Worm (Caenorhabditis elegans) whole organism, L1 larva: ENCODE measurements around the gene uda-1.

Source experiments
- C34B4.2 ChIP-seq: sonication (generic microtip); optimal IDR thresholded peaks from 2 replicates; lab custom pipeline; 2017; ENCODE audit warnings: mild to moderate bottlenecking, missing genetic modification characterization, missing compliant biosample characterization
- Y116A8C.19 ChIP-seq: sonication (generic microtip); optimal IDR thresholded peaks from 2 replicates; lab custom pipeline; 2016; ENCODE audit warnings: missing compliant biosample characterization, missing genetic modification characterization, borderline replicate concordance
- ceh-63 ChIP-seq: fragments of 200-800 bp; sonication (Bioruptor generic); optimal IDR thresholded peaks from 2 replicates; lab custom pipeline; 2018; ENCODE audit warnings: mild to moderate bottlenecking, missing genetic modification characterization, missing compliant biosample characterization
- ceh-82 ChIP-seq, 3 experiments: fragments of 150-350 bp in 1 of 3; sonication (generic microtip) in 2 of 3; optimal IDR thresholded peaks; 2 replicates each; lab custom pipeline; 2014 to 2017; ENCODE audit warnings: missing biosample characterization in 3 of 3, missing genetic modification characterization in 3 of 3
- ceh-88 ChIP-seq: fragments of 200-800 bp; sonication (Bioruptor generic); IDR thresholded peaks from 2 replicates; pipeline ENCODE4 v1.3.6; 2022; ENCODE audit warnings: missing genetic modification characterization, missing compliant biosample characterization
- dsc-1 ChIP-seq: sonication (generic microtip); optimal IDR thresholded peaks from 2 replicates; lab custom pipeline; 2016; ENCODE audit warnings: mild to moderate bottlenecking, missing genetic modification characterization, missing compliant biosample characterization
- efl-1 ChIP-seq, 4 experiments: fragments of 150-350 bp; optimal IDR thresholded peaks in 3 of 4; peaks in 1 of 4; 1 replicate in 1 of 4; 2 replicates in 3 of 4; lab custom pipeline; 2014; ENCODE audit warnings: missing biosample characterization in 2 of 4, missing genetic modification characterization in 2 of 4, missing genetic modification reagents in 2 of 4
- efl-3 ChIP-seq: fragments of 200-800 bp; sonication (Bioruptor generic); optimal IDR thresholded peaks from 2 replicates; lab custom pipeline; 2018; ENCODE audit warnings: mild to moderate bottlenecking, missing genetic modification characterization, missing compliant biosample characterization
- egl-27 ChIP-seq, 2 experiments: fragments of 150-350 bp in 1 of 2; sonication (generic microtip); optimal IDR thresholded peaks; 3 replicates each; lab custom pipeline; 2017 to 2018; ENCODE audit warnings: missing biosample characterization in 2 of 2, missing genetic modification characterization in 2 of 2, missing genetic modification reagents in 2 of 2
- elt-2 ChIP-seq: sonication (generic microtip); optimal IDR thresholded peaks from 2 replicates; lab custom pipeline; 2016; ENCODE audit warnings: missing genetic modification characterization, mild to moderate bottlenecking, inconsistent platforms, missing compliant biosample characterization, missing genetic modification reagents
- elt-3 ChIP-seq, 6 experiments: fragments of 150-350 bp in 1 of 6; sonication (generic microtip); optimal IDR thresholded peaks; 2 replicates each; lab custom pipeline; 2017 to 2018; ENCODE audit warnings: missing biosample characterization in 6 of 6, missing genetic modification characterization in 6 of 6, inconsistent platforms in 1 of 6
- ets-5 ChIP-seq: fragments of 200-800 bp; sonication (Bioruptor generic); IDR thresholded peaks from 2 replicates; pipeline ENCODE4 v1.3.6; 2022; ENCODE audit warnings: missing genetic modification characterization, missing compliant biosample characterization
- fkh-10 ChIP-seq: sonication (generic microtip); optimal IDR thresholded peaks from 2 replicates; lab custom pipeline; 2017; ENCODE audit warnings: missing biosample characterization, missing genetic modification reagents, missing genetic modification characterization
- fkh-8 ChIP-seq: sonication (generic microtip); optimal IDR thresholded peaks from 2 replicates; lab custom pipeline; 2016; ENCODE audit warnings: mild to moderate bottlenecking, missing genetic modification characterization, missing compliant biosample characterization
- fos-1 ChIP-seq: fragments of 150-350 bp; optimal IDR thresholded peaks from 2 replicates; lab custom pipeline; 2014; ENCODE audit warnings: missing biosample characterization, missing genetic modification characterization
- hlh-17 ChIP-seq: fragments of 200-800 bp; sonication (Bioruptor generic); optimal IDR thresholded peaks from 2 replicates; lab custom pipeline; 2018; ENCODE audit warnings: missing genetic modification characterization, mild to moderate bottlenecking, missing compliant biosample characterization, moderate library complexity, borderline replicate concordance
- hlh-4 ChIP-seq: sonication (generic microtip); optimal IDR thresholded peaks from 2 replicates; lab custom pipeline; 2016; ENCODE audit warnings: mild to moderate bottlenecking, missing genetic modification characterization, missing compliant biosample characterization
- irx-1 ChIP-seq: sonication (generic microtip); optimal IDR thresholded peaks from 2 replicates; lab custom pipeline; 2016; ENCODE audit warnings: missing genetic modification characterization, missing compliant biosample characterization
- isw-1 ChIP-seq: fragments of 200-800 bp; sonication (Bioruptor generic); IDR thresholded peaks from 2 replicates; pipeline ENCODE4 v1.3.6; 2022; ENCODE audit warnings: missing genetic modification characterization, missing compliant biosample characterization
- lin-14 ChIP-seq: fragments of 200-800 bp; sonication (Bioruptor generic); optimal IDR thresholded peaks from 2 replicates; lab custom pipeline; 2018; ENCODE audit warnings: mild to moderate bottlenecking, missing genetic modification characterization, moderate library complexity, missing compliant biosample characterization
- lin-15B ChIP-seq: fragments of 150-350 bp; sonication (generic microtip); optimal IDR thresholded peaks from 3 replicates; lab custom pipeline; 2014; ENCODE audit warnings: missing biosample characterization, missing genetic modification characterization
- lsy-2 ChIP-seq, 2 experiments: fragments of 150-350 bp; optimal IDR thresholded peaks; 2 replicates each; lab custom pipeline; 2014; ENCODE audit warnings: missing biosample characterization in 2 of 2, missing genetic modification characterization in 2 of 2
- mab-9 ChIP-seq: fragments of 200-800 bp; sonication (Bioruptor generic); IDR thresholded peaks from 2 replicates; pipeline ENCODE4 v1.3.6; 2022; ENCODE audit warnings: missing genetic modification reagents, missing genetic modification characterization, missing compliant biosample characterization
- mep-1 ChIP-seq: fragments of 150-350 bp; optimal IDR thresholded peaks from 2 replicates; lab custom pipeline; 2014; ENCODE audit warnings: missing biosample characterization, missing genetic modification characterization
- nhr-11 ChIP-seq: fragments of 150-350 bp; optimal IDR thresholded peaks from 2 replicates; lab custom pipeline; 2014; ENCODE audit warnings: missing biosample characterization, missing genetic modification characterization
- nhr-19 ChIP-seq: fragments of 200-800 bp; sonication (Bioruptor generic); conservative IDR thresholded peaks from 2 replicates; pipeline ENCODE4 v1.3.6; 2022; ENCODE audit warnings: missing genetic modification characterization, missing compliant biosample characterization
- nhr-47 ChIP-seq: sonication (generic microtip); optimal IDR thresholded peaks from 2 replicates; lab custom pipeline; 2016; ENCODE audit warnings: mild to moderate bottlenecking, missing genetic modification characterization, moderate library complexity, missing compliant biosample characterization
- nhr-71 ChIP-seq: sonication (generic microtip); optimal IDR thresholded peaks from 2 replicates; lab custom pipeline; 2016; ENCODE audit warnings: mild to moderate bottlenecking, missing genetic modification characterization, moderate library complexity, missing compliant biosample characterization
- nhr-76 ChIP-seq: sonication (generic microtip); optimal IDR thresholded peaks from 2 replicates; lab custom pipeline; 2017; ENCODE audit warnings: missing biosample characterization, missing genetic modification characterization
- nhr-84 ChIP-seq: sonication (generic microtip); optimal IDR thresholded peaks from 2 replicates; lab custom pipeline; 2017; ENCODE audit warnings: missing biosample characterization, missing genetic modification characterization
- pag-3 ChIP-seq: sonication (generic microtip); optimal IDR thresholded peaks from 2 replicates; lab custom pipeline; 2017; ENCODE audit warnings: missing genetic modification characterization, mild to moderate bottlenecking, missing compliant biosample characterization, antibody characterized with exemption, borderline replicate concordance; ENCODE audit not compliant: insufficient read depth
- skn-1 ChIP-seq: fragments of 150-350 bp; optimal IDR thresholded peaks from 2 replicates; lab custom pipeline; 2014; ENCODE audit warnings: missing biosample characterization, missing genetic modification characterization
- snpc-4 ChIP-seq: fragments of 150-350 bp; optimal IDR thresholded peaks from 2 replicates; lab custom pipeline; 2014; ENCODE audit warnings: missing biosample characterization, missing genetic modification characterization
- snu-23 ChIP-seq: sonication (generic microtip); optimal IDR thresholded peaks from 2 replicates; lab custom pipeline; 2016; ENCODE audit warnings: missing genetic modification characterization, missing compliant biosample characterization
- sptf-1 ChIP-seq: fragments of 150-350 bp; optimal IDR thresholded peaks from 2 replicates; lab custom pipeline; 2014; ENCODE audit warnings: missing biosample characterization, missing genetic modification characterization
- sup-37 ChIP-seq: fragments of 200-800 bp; sonication (Bioruptor generic); optimal IDR thresholded peaks from 2 replicates; lab custom pipeline; 2018; ENCODE audit warnings: mild to moderate bottlenecking, missing genetic modification characterization, missing compliant biosample characterization
- swsn-7 ChIP-seq: sonication (generic microtip); optimal IDR thresholded peaks from 2 replicates; lab custom pipeline; 2016; ENCODE audit warnings: missing genetic modification characterization, missing compliant biosample characterization
- unc-130 ChIP-seq: fragments of 150-350 bp; optimal IDR thresholded peaks from 2 replicates; lab custom pipeline; 2017; ENCODE audit warnings: missing biosample characterization, missing genetic modification characterization, inconsistent platforms
- unc-30 ChIP-seq: sonication (generic microtip); optimal IDR thresholded peaks from 2 replicates; lab custom pipeline; 2017; ENCODE audit warnings: missing biosample characterization, missing genetic modification characterization
- unc-86 ChIP-seq: sonication (generic microtip); optimal IDR thresholded peaks from 2 replicates; lab custom pipeline; 2016; ENCODE audit warnings: missing genetic modification characterization, missing compliant biosample characterization
- vab-15 ChIP-seq: sonication (generic microtip); optimal IDR thresholded peaks from 2 replicates; lab custom pipeline; 2017; ENCODE audit warnings: missing genotype, mild to moderate bottlenecking, missing genetic modification characterization, missing compliant biosample characterization
- zag-1 ChIP-seq: fragments of 150-350 bp; optimal IDR thresholded peaks from 2 replicates; lab custom pipeline; 2014; ENCODE audit warnings: missing biosample characterization, missing genetic modification characterization
- zip-4 ChIP-seq: fragments of 200-800 bp; sonication (Bioruptor generic); optimal IDR thresholded peaks from 2 replicates; lab custom pipeline; 2018; ENCODE audit warnings: mild to moderate bottlenecking, missing genetic modification characterization, moderate library complexity, missing compliant biosample characterization
- ztf-4 ChIP-seq: fragments of 150-350 bp; optimal IDR thresholded peaks from 2 replicates; lab custom pipeline; 2014; ENCODE audit warnings: missing biosample characterization, missing genetic modification characterization

uda-1 gene

DNA sequence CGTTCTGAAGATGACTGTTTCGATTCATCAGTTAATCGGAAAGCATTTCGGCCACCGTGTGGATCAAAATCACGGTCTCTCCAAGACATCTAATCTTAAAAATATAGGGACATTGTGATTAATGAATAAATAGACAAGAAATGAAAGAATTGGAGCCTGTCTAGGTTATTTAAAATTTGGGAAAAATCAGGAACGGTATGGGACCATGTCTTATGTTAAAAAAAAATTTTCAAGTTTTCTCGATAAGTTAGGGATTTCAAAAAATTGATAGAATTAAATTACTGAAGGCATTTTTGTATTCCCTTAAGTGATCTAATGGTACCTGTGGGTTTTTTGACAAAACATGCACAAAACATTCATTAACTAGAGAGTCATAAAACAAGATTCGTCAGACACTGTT is 28.4 kb upstream of the uda-1 start, which contains the start of gene unc-41:
unc-41 (minus strand) TSS at position 101 of the 400 bp plus-strand sequence.
- TF ChIP-seq hlh-4 (tag; lab: Kevin White, UChicago) = no peak
- no peak for TF ChIP-seq Y116A8C.19
- TF ChIP-seq swsn-7 (tag; lab: Kevin White, UChicago) = no peak
- TF ChIP-seq unc-30 (tag; lab: Kevin White, UChicago) = no peak
- no peak for TF ChIP-seq zip-4
- TF ChIP-seq zag-1 = no peak
- TF ChIP-seq nhr-76 (tag; lab: Kevin White, UChicago) = no peak
- no peak for TF ChIP-seq elt-2 (tag; lab: Kevin White, UChicago)
- no peak for TF ChIP-seq sptf-1
- TF ChIP-seq snpc-4 (tag; lab: Kevin White, UChicago) = no peak

DNA sequence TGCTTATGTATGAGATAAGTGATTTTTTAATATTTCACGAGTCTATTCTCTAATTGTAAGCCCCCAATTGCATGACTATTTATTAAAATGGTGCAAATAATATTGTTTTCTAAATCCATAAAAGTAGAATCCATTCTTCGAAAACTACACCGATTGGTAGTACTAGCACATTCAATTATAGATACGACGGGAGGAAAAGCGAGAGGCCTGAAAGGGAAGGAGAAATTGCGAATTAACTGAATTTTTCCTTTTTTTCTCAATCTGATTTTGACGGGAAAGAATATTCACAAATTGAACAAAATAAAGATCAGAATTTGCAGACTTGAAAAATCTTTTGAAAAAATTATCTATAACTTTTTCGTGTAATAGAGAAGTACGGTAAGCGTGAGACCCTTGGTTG is 27.3 kb upstream of the uda-1 start:
- TF ChIP-seq lin-14 (GFP tag; lab: Kevin White, UChicago) (peak; percentile 18), lin-15B (tag; lab: Kevin White, UChicago) (no peak)

DNA sequence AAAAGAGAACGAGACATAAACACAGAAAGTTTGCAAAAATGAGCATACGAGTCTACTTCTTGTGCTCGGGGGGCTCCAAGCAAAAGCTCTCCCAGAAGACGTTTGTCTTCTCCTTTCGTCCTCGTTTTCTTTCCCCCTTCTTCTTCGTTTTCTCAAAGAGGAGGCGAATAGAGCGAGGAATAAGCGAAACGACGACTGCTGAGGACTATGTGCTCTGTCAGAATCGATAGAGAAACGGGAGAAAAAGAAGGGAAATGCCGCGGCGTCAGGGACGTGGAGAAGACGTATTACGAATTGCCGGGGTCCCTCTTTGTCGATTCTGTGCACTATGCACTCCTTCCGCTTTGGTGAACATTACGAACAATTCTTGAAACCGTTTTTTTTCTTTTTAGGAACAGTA is 26.1 kb upstream of the uda-1 start:
- TF ChIP-seq efl-1 (optimal IDR thresholded peaks at IDR 0.05; lab: Kevin White, UChicago) (no peak), efl-1 (GFP tag; optimal IDR thresholded peaks at IDR 0.05 in 1 of 2; lab: Kevin White, UChicago) (no peak), nhr-76 (tag; lab: Kevin White, UChicago) (no peak), ets-5 (GFP tag; lab: Robert Waterston, UW) (no peak), elt-3 (tag; optimal IDR thresholded peaks at IDR 0.05; lab: Kevin White, UChicago) (no peak), elt-2 (tag; lab: Kevin White, UChicago) (no peak), efl-3 (GFP tag; lab: Kevin White, UChicago) (no peak), ceh-82 (tag; optimal IDR thresholded peaks at IDR 0.05; lab: Kevin White, UChicago) (peak in 1 of 3 experiments; percentile 51), nhr-11 (tag; lab: Kevin White, UChicago) (no peak), lsy-2 (tag; optimal IDR thresholded peaks at IDR 0.05; lab: Kevin White, UChicago) (peak in 1 of 2 experiments; percentile 9), Y116A8C.19 (no peak), ceh-63 (no peak), unc-130 (tag; lab: Kevin White, UChicago) (no peak), zag-1 (no peak), vab-15 (no peak), skn-1 (tag; lab: Kevin White, UChicago) (no peak), sptf-1 (no peak), lin-15B (tag; lab: Kevin White, UChicago) (no peak), nhr-84 (tag; lab: Kevin White, UChicago) (no peak), C34B4.2 (tag; lab: Kevin White, UChicago) (no peak), dsc-1 (tag; lab: Kevin White, UChicago) (no peak), ztf-4 (tag; lab: Kevin White, UChicago) (no peak), lin-14 (GFP tag; lab: Kevin White, UChicago) (peak; percentile 83), mab-9 (GFP tag; lab: Robert Waterston, UW) (no peak), hlh-17 (no peak), hlh-4 (tag; lab: Kevin White, UChicago) (no peak), irx-1 (tag; lab: Kevin White, UChicago) (no peak), ceh-88 (GFP tag; lab: Robert Waterston, UW) (no peak), nhr-19 (GFP tag; lab: Robert Waterston, UW) (no peak), swsn-7 (tag; lab: Kevin White, UChicago) (peak; percentile 19), unc-86 (tag; lab: Kevin White, UChicago) (peak; percentile 33), fos-1 (tag; lab: Kevin White, UChicago) (no peak), isw-1 (GFP tag; lab: Robert Waterston, UW) (no peak), pag-3 (tag; lab: Kevin White, UChicago) (no peak), snu-23 (peak; percentile 11), nhr-47 (tag; lab: Kevin White, UChicago) (peak; percentile 12), fkh-10 (GFP tag; lab: Kevin White, UChicago) (peak; percentile 32), fkh-8 (tag; lab: Kevin White, UChicago) (peak; percentile 50), nhr-71 (tag; lab: Kevin White, UChicago) (peak; percentile 19), sup-37 (no peak), mep-1 (tag; lab: Kevin White, UChicago) (peak; percentile 26), egl-27 (tag; optimal IDR thresholded peaks at IDR 0.05; lab: Kevin White, UChicago) (no peak)
